Worm (Caenorhabditis elegans) whole organism, early embryonic: ENCODE data around the gene ifo-1.

Source experiments
- B0310.2 ChIP-seq: sonication (generic microtip); optimal IDR thresholded peaks from 2 replicates; lab custom pipeline; 2016; ENCODE audit warnings: mild to moderate bottlenecking, missing genetic modification characterization, missing compliant biosample characterization
- F13C5.2 ChIP-seq: sonication (generic microtip); optimal IDR thresholded peaks from 2 replicates; lab custom pipeline; 2017; ENCODE audit warnings: mild to moderate bottlenecking, missing genetic modification characterization, inconsistent platforms, missing compliant biosample characterization
- aly-1 ChIP-seq: sonication (generic microtip); optimal IDR thresholded peaks from 2 replicates; lab custom pipeline; 2016; ENCODE audit warnings: missing genetic modification characterization, missing compliant biosample characterization
- ama-1 ChIP-seq: fragments of 150-350 bp; optimal IDR thresholded peaks from 2 replicates; lab custom pipeline; 2014
- ceh-13 ChIP-seq: fragments of 200-800 bp; sonication (Bioruptor generic); optimal IDR thresholded peaks from 2 replicates; lab custom pipeline; 2018; ENCODE audit warnings: mild to moderate bottlenecking, missing genetic modification characterization, missing compliant biosample characterization
- ceh-36 ChIP-seq: sonication (generic microtip); optimal IDR thresholded peaks from 2 replicates; lab custom pipeline; 2016; ENCODE audit warnings: missing genetic modification characterization, inconsistent platforms, missing compliant biosample characterization
- ets-7 ChIP-seq: sonication (generic microtip); optimal IDR thresholded peaks from 2 replicates; lab custom pipeline; 2016; ENCODE audit warnings: missing genotype, missing genetic modification characterization, missing compliant biosample characterization
- flt-1 ChIP-seq: fragments of 200-800 bp; sonication (Bioruptor generic); IDR thresholded peaks from 2 replicates; pipeline ENCODE4 v1.3.6; 2022; ENCODE audit warnings: missing genetic modification characterization, missing compliant biosample characterization
- hmbx-1 ChIP-seq: sonication (generic microtip); optimal IDR thresholded peaks from 2 replicates; lab custom pipeline; 2016; ENCODE audit warnings: mild to moderate bottlenecking, missing genetic modification characterization, missing compliant biosample characterization
- hmg-4 ChIP-seq: fragments of 200-800 bp; sonication (Bioruptor generic); optimal IDR thresholded peaks from 2 replicates; lab custom pipeline; 2018; ENCODE audit warnings: mild to moderate bottlenecking, missing genetic modification characterization, missing compliant biosample characterization
- hnd-1 ChIP-seq: sonication (generic microtip); optimal IDR thresholded peaks from 2 replicates; lab custom pipeline; 2016; ENCODE audit warnings: missing genetic modification characterization, missing compliant biosample characterization
- pes-1 ChIP-seq: fragments of 200-800 bp; sonication (Bioruptor generic); IDR thresholded peaks from 2 replicates; pipeline ENCODE4 v1.3.6; 2022; ENCODE audit warnings: missing genetic modification reagents, missing genetic modification characterization, missing compliant biosample characterization
- scrt-1 ChIP-seq: fragments of 200-800 bp; sonication (Bioruptor generic); IDR thresholded peaks from 2 replicates; pipeline ENCODE4 v1.3.6; 2022; ENCODE audit warnings: missing genetic modification characterization, missing compliant biosample characterization
- sea-1 ChIP-seq: fragments of 200-800 bp; sonication (Bioruptor generic); conservative IDR thresholded peaks from 2 replicates; pipeline ENCODE4 v1.3.6; 2022; ENCODE audit warnings: missing genetic modification characterization, missing compliant biosample characterization
- tbx-11 ChIP-seq: fragments of 200-800 bp; sonication (Bioruptor generic); IDR thresholded peaks from 2 replicates; pipeline ENCODE4 v1.3.6; 2022; ENCODE audit warnings: missing genetic modification characterization, missing compliant biosample characterization
- tbx-37 ChIP-seq: fragments of 200-800 bp; sonication (Bioruptor generic); conservative IDR thresholded peaks from 2 replicates; pipeline ENCODE4 v1.3.6; 2022; ENCODE audit warnings: missing genetic modification reagents, missing genetic modification characterization, missing compliant biosample characterization
- tra-4 ChIP-seq: sonication (generic microtip); optimal IDR thresholded peaks from 2 replicates; lab custom pipeline; 2017; ENCODE audit warnings: missing genetic modification characterization, missing compliant biosample characterization

ifo-1 gene

DNA sequence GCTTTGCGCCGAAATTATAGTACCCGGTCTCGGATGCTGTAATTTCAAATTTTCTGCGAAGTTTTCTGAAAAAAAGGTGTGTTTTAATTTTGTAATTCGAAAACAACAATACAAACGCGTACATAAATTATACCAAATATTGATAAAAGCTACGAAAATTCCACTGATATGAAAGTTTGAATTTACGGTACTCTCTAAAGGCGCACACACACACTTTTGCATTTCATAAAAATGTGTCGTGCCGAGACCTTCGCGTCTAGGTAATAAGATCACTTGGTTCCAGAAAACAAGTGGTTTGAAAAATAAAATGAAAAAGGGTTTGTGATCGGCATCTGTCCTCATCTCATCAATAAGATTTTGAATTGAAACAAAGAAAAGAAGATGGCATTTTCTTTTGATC lies 15.6 kb downstream of the ifo-1 start:
- no peak for TF ChIP-seq hmbx-1 (tag; lab: Kevin White, UChicago)

ce11 chrIV:7310410-7310809 lies 16.1 kb downstream of the ifo-1 start, which contains the start of gene grl-4:
Gene grl-4 (minus strand): TSS chrIV:7310760.
- TF ChIP-seq tbx-37 (GFP tag; lab: Robert Waterston, UW) (no peak), F13C5.2 (tag; lab: Kevin White, UChicago) (no peak), scrt-1 (GFP tag; lab: Robert Waterston, UW) (no peak), ama-1 (no peak), ceh-36 (tag; lab: Kevin White, UChicago) (no peak), hmg-4 (GFP tag; lab: Kevin White, UChicago) (no peak), pes-1 (GFP tag; lab: Robert Waterston, UW) (no peak), tra-4 (tag; lab: Kevin White, UChicago) (no peak), tbx-11 (GFP tag; lab: Robert Waterston, UW) (no peak), flt-1 (GFP tag; lab: Robert Waterston, UW) (no peak), aly-1 (no peak), hmbx-1 (tag; lab: Kevin White, UChicago) (no peak), ceh-13 (GFP tag; lab: Kevin White, UChicago) (no peak), ets-7 (tag; lab: Kevin White, UChicago) (no peak)

- TF ChIP-seq sea-1 (GFP tag; lab: Robert Waterston, UW) (no peak), hmbx-1 (tag; lab: Kevin White, UChicago) (no peak), B0310.2 (no peak), flt-1 (GFP tag; lab: Robert Waterston, UW) (no peak), ceh-13 (GFP tag; lab: Kevin White, UChicago) (no peak), tra-4 (tag; lab: Kevin White, UChicago) (no peak)
These were observed 16.8 kb downstream of the ifo-1 start for ce11 chrIV:7309678-7310077.

DNA sequence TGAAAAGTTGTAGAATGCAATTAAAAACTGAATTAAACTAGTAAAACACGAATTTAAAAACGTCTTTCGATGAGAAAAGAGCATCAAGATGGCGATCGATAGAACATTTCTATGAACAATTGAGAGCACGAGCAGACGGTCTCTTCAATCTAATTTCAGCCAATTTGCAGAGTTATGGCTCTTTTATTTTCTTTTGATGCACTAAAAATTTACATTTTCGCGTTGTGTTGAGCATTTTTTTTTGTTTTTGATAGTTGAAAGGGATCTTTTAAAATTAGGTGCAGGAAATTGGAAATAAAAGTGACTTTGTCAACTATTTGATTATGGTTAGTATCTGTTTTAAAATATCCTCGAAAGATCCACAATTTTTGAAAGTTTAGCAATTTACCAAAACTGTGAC lies 17.5 kb downstream of the ifo-1 start, which contains the start of gene F42C5.6:
TSS of gene F42C5.6 (minus strand) at position 101 of the 400 bp plus-strand sequence.
- TF ChIP-seq pes-1 (GFP tag; lab: Robert Waterston, UW) (no peak), hnd-1 (tag; lab: Kevin White, UChicago) (no peak), ceh-36 (tag; lab: Kevin White, UChicago) (no peak), tra-4 (tag; lab: Kevin White, UChicago) (no peak), hmg-4 (GFP tag; lab: Kevin White, UChicago) (no peak), tbx-11 (GFP tag; lab: Robert Waterston, UW) (no peak), B0310.2 (no peak)

DNA sequence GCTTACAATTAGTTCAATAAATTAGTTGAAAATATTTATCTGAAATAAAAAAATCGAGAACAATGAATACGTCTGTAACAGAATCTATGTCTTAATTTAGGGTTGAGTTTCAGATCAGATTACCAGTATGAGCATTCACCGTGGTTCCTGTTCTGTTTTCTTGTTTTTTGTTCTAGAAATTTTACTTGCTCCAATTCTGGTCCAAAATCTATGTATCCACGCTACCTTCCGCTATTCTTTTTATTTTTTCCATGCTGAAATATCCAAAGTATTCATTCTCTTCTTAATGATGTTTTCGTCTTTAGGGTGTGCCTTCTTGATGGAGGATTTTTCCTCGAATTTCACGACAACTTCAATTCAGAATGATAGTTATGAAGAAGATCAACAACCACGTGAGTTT lies 21.1 kb downstream of the ifo-1 start, which contains the start of gene npr-27:
TSS of gene npr-27 (plus strand) at position 301 of the 400 bp plus-strand sequence.
- no peak for TF ChIP-seq hmg-4 (GFP tag; lab: Kevin White, UChicago)
- TF ChIP-seq ets-7 (tag; lab: Kevin White, UChicago): no peak

- no peak for TF ChIP-seq ceh-13 (GFP tag; lab: Kevin White, UChicago)
- no peak for TF ChIP-seq tbx-37 (GFP tag; lab: Robert Waterston, UW)
- no peak for TF ChIP-seq hmg-4 (GFP tag; lab: Kevin White, UChicago)
- TF ChIP-seq flt-1 (GFP tag; lab: Robert Waterston, UW): no peak
- TF ChIP-seq tra-4 (tag; lab: Kevin White, UChicago): no peak
- no peak for TF ChIP-seq ama-1
- no peak for TF ChIP-seq sea-1 (GFP tag; lab: Robert Waterston, UW)
- TF ChIP-seq scrt-1 (GFP tag; lab: Robert Waterston, UW): no peak
- no peak for TF ChIP-seq aly-1
These were observed 25.0 kb downstream of the ifo-1 start for ce11 chrIV:7301481-7301880.

ce11 chrIV:7294121-7294520 lies 32.3 kb downstream of the ifo-1 start, which contains the start of gene F42C5.5:
Gene F42C5.5 (minus strand): TSS chrIV:7294221.
- TF ChIP-seq ceh-13 (GFP tag; lab: Kevin White, UChicago): no peak
- TF ChIP-seq ets-7 (tag; lab: Kevin White, UChicago): no peak
- no peak for TF ChIP-seq hnd-1 (tag; lab: Kevin White, UChicago)
- no peak for TF ChIP-seq aly-1
- no peak for TF ChIP-seq tbx-11 (GFP tag; lab: Robert Waterston, UW)
- TF ChIP-seq hmbx-1 (tag; lab: Kevin White, UChicago): no peak
- TF ChIP-seq sea-1 (GFP tag; lab: Robert Waterston, UW): no peak
- TF ChIP-seq ama-1: no peak
- no peak for TF ChIP-seq F13C5.2 (tag; lab: Kevin White, UChicago)
- no peak for TF ChIP-seq tbx-37 (GFP tag; lab: Robert Waterston, UW)
- no peak for TF ChIP-seq tra-4 (tag; lab: Kevin White, UChicago)
- no peak for TF ChIP-seq flt-1 (GFP tag; lab: Robert Waterston, UW)
- no peak for TF ChIP-seq pes-1 (GFP tag; lab: Robert Waterston, UW)
- TF ChIP-seq ceh-36 (tag; lab: Kevin White, UChicago): no peak
- TF ChIP-seq B0310.2: no peak
- TF ChIP-seq scrt-1 (GFP tag; lab: Robert Waterston, UW): no peak

DNA sequence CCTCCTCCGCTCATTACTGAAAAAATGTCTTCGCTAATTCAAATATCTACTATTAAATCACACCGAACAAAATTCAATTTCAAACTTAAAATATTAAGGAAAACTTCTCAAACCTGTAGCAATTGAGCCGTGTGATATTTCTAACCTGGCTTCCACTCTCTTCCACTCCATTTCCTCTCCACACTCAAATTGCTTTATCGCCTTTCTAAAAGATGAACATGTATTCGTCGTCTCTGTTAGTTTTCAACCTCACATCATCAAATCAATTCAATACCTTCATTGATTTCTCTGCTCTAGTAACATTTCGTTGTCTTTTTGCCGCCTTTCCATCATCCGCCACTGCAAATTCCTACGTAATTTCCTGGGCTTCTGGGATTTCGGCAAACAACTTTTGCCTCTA lies 34.5 kb downstream of the ifo-1 start, which contains the start of gene F42C5.4:
TSS of gene F42C5.4 (minus strand) at position 171 of the 400 bp plus-strand sequence.
- TF ChIP-seq hnd-1 (tag; lab: Kevin White, UChicago): no peak
- no peak for TF ChIP-seq tbx-11 (GFP tag; lab: Robert Waterston, UW)
- TF ChIP-seq flt-1 (GFP tag; lab: Robert Waterston, UW): no peak
- TF ChIP-seq ceh-13 (GFP tag; lab: Kevin White, UChicago): no peak
- no peak for TF ChIP-seq tbx-37 (GFP tag; lab: Robert Waterston, UW)
- no peak for TF ChIP-seq scrt-1 (GFP tag; lab: Robert Waterston, UW)
- TF ChIP-seq ets-7 (tag; lab: Kevin White, UChicago): no peak
- TF ChIP-seq ceh-36 (tag; lab: Kevin White, UChicago): no peak
- no peak for TF ChIP-seq hmbx-1 (tag; lab: Kevin White, UChicago)
- TF ChIP-seq B0310.2: no peak
- no peak for TF ChIP-seq F13C5.2 (tag; lab: Kevin White, UChicago)
- TF ChIP-seq pes-1 (GFP tag; lab: Robert Waterston, UW): no peak
